Worm (Caenorhabditis elegans): Measurements from ENCODE around the gene egl-19.

DNA sequence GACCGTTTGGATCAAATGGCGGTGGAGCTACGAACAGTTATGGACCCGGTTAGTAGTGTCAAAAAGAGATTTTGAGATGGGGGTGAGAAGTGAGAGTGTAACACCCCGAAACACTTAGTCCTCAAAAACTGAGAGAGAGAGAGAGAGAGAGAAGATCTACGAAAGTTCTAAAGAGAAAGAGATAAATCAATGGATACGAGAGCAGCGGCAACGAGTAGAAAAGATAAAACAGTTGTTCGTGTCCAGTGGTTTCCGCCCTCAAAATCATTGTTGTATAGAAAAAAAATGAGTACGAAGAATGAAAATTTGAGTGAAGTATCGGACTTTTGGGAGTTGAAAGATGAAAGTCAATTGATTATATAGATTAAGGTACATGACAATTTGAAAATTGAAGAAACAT, 23.6 kb downstream of the egl-19 start:
- TF ChIP-seq egl-27 (tag; optimal IDR thresholded peaks at IDR 0.05) (no peak), ama-1 (optimal IDR thresholded peaks at IDR 0.05) (no peak), mep-1 (tag; optimal IDR thresholded peaks at IDR 0.05) (no peak)

Measured in whole organism, L1 larva.